Fruit fly (Drosophila melanogaster) whole organism, embryonic: ENCODE data around the gene Pcd.

Experiments
- Abd-B ChIP-seq: fragments of 200-800 bp; sonication (Bioruptor generic); optimal IDR thresholded peaks from 2 replicates; lab custom pipeline; 2018; ENCODE audit warnings: missing biosample characterization, mild to moderate bottlenecking, missing genetic modification characterization, moderate library complexity
- Aef1 ChIP-seq: fragments of 200-800 bp; sonication (Bioruptor generic); IDR thresholded peaks from 3 replicates; pipeline ENCODE4 v1.3.6; 2022; ENCODE audit warnings: missing biosample characterization, missing genetic modification characterization
- B-H1 ChIP-seq: fragments of 200-800 bp; sonication (Bioruptor generic); IDR thresholded peaks from 3 replicates; pipeline ENCODE4 v1.3.6; 2022; ENCODE audit warnings: missing biosample characterization, missing genetic modification characterization
- B-H2 ChIP-seq: fragments of 200-800 bp; sonication (Bioruptor generic); optimal IDR thresholded peaks from 2 replicates; lab custom pipeline; 2018; ENCODE audit warnings: missing biosample characterization, mild to moderate bottlenecking, missing genetic modification characterization
- Bgb ChIP-seq: fragments of 200-800 bp; sonication (Bioruptor generic); IDR thresholded peaks from 2 replicates; pipeline ENCODE4 v1.3.6; 2022; ENCODE audit warnings: missing biosample characterization, missing genetic modification characterization; ENCODE audit not compliant: partially characterized antibody
- CG11085 ChIP-seq: fragments of 200-800 bp; sonication (Bioruptor generic); IDR thresholded peaks from 2 replicates; pipeline ENCODE4 v1.3.6; 2022; ENCODE audit warnings: missing biosample characterization, missing genetic modification characterization
- CG12219 ChIP-seq: fragments of 200-800 bp; sonication (Bioruptor generic); optimal IDR thresholded peaks from 3 replicates; lab custom pipeline; 2018; ENCODE audit warnings: missing biosample characterization, mild to moderate bottlenecking, missing genetic modification characterization
- CG12391 ChIP-seq: fragments of 200-800 bp; sonication (Bioruptor generic); optimal IDR thresholded peaks from 3 replicates; lab custom pipeline; 2018; ENCODE audit warnings: missing biosample characterization, mild to moderate bottlenecking, missing genetic modification characterization, moderate library complexity
- CG13424 ChIP-seq: fragments of 200-800 bp; sonication (Bioruptor generic); optimal IDR thresholded peaks from 2 replicates; lab custom pipeline; 2019; ENCODE audit warnings: missing biosample characterization, mild to moderate bottlenecking, missing genetic modification characterization, moderate library complexity
- CG14014 ChIP-seq: fragments of 200-800 bp; sonication (Bioruptor generic); IDR thresholded peaks from 2 replicates; pipeline ENCODE4 v1.3.6; 2022; ENCODE audit warnings: missing biosample characterization, missing genetic modification characterization
- CG14441 ChIP-seq: fragments of 200-800 bp; sonication (Bioruptor generic); IDR thresholded peaks from 2 replicates; pipeline ENCODE4 v1.3.6; 2022; ENCODE audit warnings: missing biosample characterization, missing genetic modification characterization
- CG16815 ChIP-seq: fragments of 200-800 bp; sonication (Bioruptor generic); optimal IDR thresholded peaks from 3 replicates; lab custom pipeline; 2017; ENCODE audit warnings: missing biosample characterization, mild to moderate bottlenecking, missing genetic modification characterization
- CG30020 ChIP-seq: fragments of 200-800 bp; optimal IDR thresholded peaks from 2 replicates; lab custom pipeline; 2019; ENCODE audit warnings: missing biosample characterization, mild to moderate bottlenecking, missing genetic modification characterization, moderate library complexity
- CG30403 ChIP-seq: fragments of 200-800 bp; sonication (Bioruptor generic); optimal IDR thresholded peaks from 3 replicates; lab custom pipeline; 2016; ENCODE audit warnings: missing biosample characterization, missing genetic modification characterization
- CG31365 ChIP-seq: fragments of 200-800 bp; sonication (Bioruptor generic); optimal IDR thresholded peaks from 2 replicates; lab custom pipeline; 2018; ENCODE audit warnings: missing biosample characterization, mild to moderate bottlenecking, missing genetic modification characterization
- CG32772 ChIP-seq: fragments of 200-800 bp; sonication (Bioruptor generic); IDR thresholded peaks from 2 replicates; pipeline ENCODE4 v1.3.6; 2022; ENCODE audit warnings: missing biosample characterization, missing genetic modification characterization
- CG33213 ChIP-seq: fragments of 200-800 bp; sonication (Bioruptor generic); optimal IDR thresholded peaks from 3 replicates; lab custom pipeline; 2016; ENCODE audit warnings: missing biosample characterization, missing genetic modification characterization
- CG3726 ChIP-seq: fragments of 200-800 bp; sonication (Bioruptor generic); IDR thresholded peaks from 3 replicates; pipeline ENCODE4, ENCODE4 v1.3.6; 2022; ENCODE audit warnings: missing biosample characterization, missing genetic modification characterization
- CG42726 ChIP-seq: fragments of 200-800 bp; sonication (Bioruptor generic); IDR thresholded peaks from 2 replicates; pipeline ENCODE4 v1.3.6; 2022; ENCODE audit warnings: missing biosample characterization, missing genetic modification characterization; ENCODE audit not compliant: partially characterized antibody
- CG5245 ChIP-seq: fragments of 200-800 bp; sonication (Bioruptor generic); optimal IDR thresholded peaks from 3 replicates; lab custom pipeline; 2016; ENCODE audit warnings: missing biosample characterization, missing genetic modification characterization
- CG6175 ChIP-seq: fragments of 200-800 bp; sonication (Bioruptor generic); IDR thresholded peaks from 3 replicates; pipeline ENCODE4 v1.3.6; 2022; ENCODE audit warnings: missing biosample characterization, missing genetic modification characterization
- CG6683 ChIP-seq: fragments of 200-800 bp; sonication (Bioruptor generic); optimal IDR thresholded peaks from 2 replicates; lab custom pipeline; 2017; ENCODE audit warnings: missing biosample characterization, mild to moderate bottlenecking, missing genetic modification characterization, missing genetic modification reagents
- CG7745 ChIP-seq: fragments of 200-800 bp; sonication (Bioruptor generic); optimal IDR thresholded peaks from 2 replicates; lab custom pipeline; 2018; ENCODE audit warnings: missing biosample characterization, mild to moderate bottlenecking, missing genetic modification characterization, moderate library complexity
- CG7963 ChIP-seq: fragments of 200-800 bp; sonication (Bioruptor generic); IDR thresholded peaks from 3 replicates; pipeline ENCODE4 v1.3.6; 2022; ENCODE audit warnings: missing biosample characterization, missing genetic modification characterization; ENCODE audit not compliant: partially characterized antibody
- D ChIP-seq, 2 experiments: fragments of 200-800 bp in 1 of 2; fragments of >200 bp in 1 of 2; sonication (Bioruptor generic) in 1 of 2; optimal IDR thresholded peaks; 2 replicates in 1 of 2; 3 replicates in 1 of 2; lab custom pipeline; 2017; ENCODE audit warnings: mild to moderate bottlenecking in 1 of 2, missing biosample characterization in 1 of 2, missing genetic modification characterization in 1 of 2, missing genetic modification reagents in 1 of 2
- Deaf1 ChIP-seq: fragments of 200-800 bp; optimal IDR thresholded peaks from 3 replicates; lab custom pipeline; 2019; ENCODE audit warnings: missing biosample characterization, mild to moderate bottlenecking, missing genetic modification characterization, moderate library complexity
- Doc3 ChIP-seq: fragments of 200-800 bp; sonication (Bioruptor generic); IDR thresholded peaks from 3 replicates; pipeline ENCODE4 v1.3.6; 2022; ENCODE audit warnings: missing biosample characterization, missing genetic modification characterization; ENCODE audit not compliant: partially characterized antibody
- Hmr ChIP-seq: fragments of 200-800 bp; sonication (Bioruptor generic); optimal IDR thresholded peaks from 3 replicates; lab custom pipeline; 2017; ENCODE audit warnings: mild to moderate bottlenecking, missing biosample characterization, missing genetic modification reagents, missing genetic modification characterization
- Hr3 ChIP-seq: fragments of 200-800 bp; sonication (Bioruptor generic); optimal IDR thresholded peaks from 3 replicates; lab custom pipeline; 2016; ENCODE audit warnings: missing biosample characterization, missing genetic modification characterization
- Lim3 ChIP-seq: fragments of 200-800 bp; sonication (Bioruptor generic); IDR thresholded peaks from 2 replicates; pipeline ENCODE4 v1.3.6; 2022; ENCODE audit warnings: missing biosample characterization, missing genetic modification characterization
- Lpt ChIP-seq: fragments of >200 bp; optimal IDR thresholded peaks from 2 replicates; lab custom pipeline; 2018; ENCODE audit warnings: missing biosample characterization, missing genetic modification characterization
- Mrtf ChIP-seq: fragments of 200-800 bp; sonication (Bioruptor generic); IDR thresholded peaks from 3 replicates; pipeline ENCODE4 v1.3.6; 2022; ENCODE audit warnings: missing biosample characterization, missing genetic modification characterization
- Taf1 ChIP-seq: fragments of 200-800 bp; sonication (Bioruptor generic); IDR thresholded peaks from 2 replicates; pipeline ENCODE4 v1.3.6; 2022; ENCODE audit warnings: missing biosample characterization, missing genetic modification characterization
- Usf ChIP-seq: fragments of 200-800 bp; sonication (Bioruptor generic); optimal IDR thresholded peaks from 2 replicates; lab custom pipeline; 2017; ENCODE audit warnings: missing genotype, missing biosample characterization, missing genetic modification characterization
- az2 ChIP-seq: fragments of 200-800 bp; sonication (Bioruptor generic); optimal IDR thresholded peaks from 3 replicates; lab custom pipeline; 2016; ENCODE audit warnings: missing biosample characterization, missing genetic modification characterization
- br ChIP-seq: fragments of >200 bp; optimal IDR thresholded peaks from 2 replicates; lab custom pipeline; 2017
- btn ChIP-seq: fragments of 200-800 bp; sonication (Bioruptor generic); optimal IDR thresholded peaks from 2 replicates; lab custom pipeline; 2016; ENCODE audit warnings: missing biosample characterization, missing genetic modification characterization
- chm ChIP-seq: fragments of 200-800 bp; sonication (Bioruptor generic); IDR thresholded peaks from 2 replicates; pipeline ENCODE4 v1.3.6; 2022; ENCODE audit warnings: missing biosample characterization, missing genetic modification characterization
- emc ChIP-seq: fragments of 200-800 bp; sonication (Bioruptor generic); optimal IDR thresholded peaks from 2 replicates; lab custom pipeline; 2016; ENCODE audit warnings: missing biosample characterization, missing genetic modification characterization
- ftz-f1 ChIP-seq: fragments of 200-800 bp; sonication (Bioruptor generic); optimal IDR thresholded peaks from 2 replicates; lab custom pipeline; 2016; ENCODE audit warnings: missing biosample characterization, missing genetic modification characterization
- jigr1 ChIP-seq: fragments of 200-800 bp; sonication (Bioruptor generic); IDR thresholded peaks from 3 replicates; pipeline ENCODE4 v1.3.6; 2022; ENCODE audit warnings: missing biosample characterization, missing genetic modification characterization
- jing ChIP-seq: fragments of 200-800 bp; sonication (Bioruptor generic); optimal IDR thresholded peaks from 2 replicates; lab custom pipeline; 2018; ENCODE audit warnings: missing biosample characterization, mild to moderate bottlenecking, missing genetic modification characterization
- mirr ChIP-seq: fragments of 200-800 bp; sonication (Bioruptor generic); optimal IDR thresholded peaks from 3 replicates; lab custom pipeline; 2018; ENCODE audit warnings: missing biosample characterization, mild to moderate bottlenecking, missing genetic modification characterization
- nerfin-1 ChIP-seq: fragments of 200-800 bp; sonication (Bioruptor generic); optimal IDR thresholded peaks from 3 replicates; lab custom pipeline; 2019; ENCODE audit warnings: missing biosample characterization, mild to moderate bottlenecking, missing genetic modification characterization, moderate library complexity
- otp ChIP-seq: fragments of 200-800 bp; sonication (Bioruptor generic); IDR thresholded peaks from 3 replicates; pipeline ENCODE4, ENCODE4 v1.3.6; 2022; ENCODE audit warnings: missing biosample characterization, missing genetic modification characterization
- row ChIP-seq: fragments of 200-800 bp; sonication (Bioruptor generic); IDR thresholded peaks from 3 replicates; pipeline ENCODE4 v1.3.6; 2022; ENCODE audit warnings: missing biosample characterization, missing genetic modification characterization
- salm ChIP-seq: fragments of 200-800 bp; sonication (Bioruptor generic); optimal IDR thresholded peaks from 2 replicates; lab custom pipeline; 2018; ENCODE audit warnings: missing biosample characterization, mild to moderate bottlenecking, missing genetic modification characterization
- slou ChIP-seq: fragments of 200-800 bp; sonication (Bioruptor generic); optimal IDR thresholded peaks from 3 replicates; lab custom pipeline; 2016; ENCODE audit warnings: missing biosample characterization, missing genetic modification characterization
- slp2 ChIP-seq: fragments of 200-800 bp; sonication (Bioruptor generic); optimal IDR thresholded peaks from 2 replicates; lab custom pipeline; 2016; ENCODE audit warnings: missing biosample characterization, missing genetic modification characterization
- trh ChIP-seq: fragments of 200-800 bp; sonication (Bioruptor generic); optimal IDR thresholded peaks from 2 replicates; lab custom pipeline; 2016; ENCODE audit warnings: missing biosample characterization, missing genetic modification characterization

The Pcd gene

dm6 chr3R:29716782-29717317, 6.1 kb upstream of the Pcd start, which contains the start of gene Obp99b (continued):
- no peak for TF ChIP-seq Taf1 (GFP tag; lab: Robert Waterston, UW)
- peak; percentile 51 for TF ChIP-seq nerfin-1 (tag; lab: Kevin White, UChicago)
- TF ChIP-seq slou (GFP tag; lab: Kevin White, UChicago): no peak
- TF ChIP-seq Bgb (GFP tag; lab: Robert Waterston, UW): no peak
- peak; percentile 5 for TF ChIP-seq ftz-f1 (GFP tag; lab: Kevin White, UChicago)
- no peak for TF ChIP-seq Lim3 (GFP tag; lab: Robert Waterston, UW)
- TF ChIP-seq CG12219 (GFP tag; lab: Kevin White, UChicago): peak; percentile 90
- TF ChIP-seq CG42726 (GFP tag; lab: Robert Waterston, UW): no peak
- no peak for TF ChIP-seq Doc3 (GFP tag; lab: Robert Waterston, UW)
- peak; percentile 76 for TF ChIP-seq jing (GFP tag; lab: Kevin White, UChicago)
- TF ChIP-seq CG14441 (GFP tag; lab: Robert Waterston, UW): peak; percentile 69
- TF ChIP-seq slp2 (GFP tag; lab: Kevin White, UChicago): peak; percentile 79
- TF ChIP-seq Hr3 (GFP tag; lab: Kevin White, UChicago): peak; percentile 60
- TF ChIP-seq br (lab: Kevin White, UChicago): no peak
- peak; percentile 23 for TF ChIP-seq Usf
- no peak for TF ChIP-seq CG6683 (GFP tag; lab: Kevin White, UChicago)
- TF ChIP-seq trh (GFP tag; lab: Kevin White, UChicago): peak; percentile 60
- peak; percentile 58; the same call in 1 of the 3 replicates for TF ChIP-seq Aef1 (GFP tag; lab: Robert Waterston, UW)
- TF ChIP-seq CG13424 (tag; lab: Kevin White, UChicago): peak; percentile 71
- no peak for TF ChIP-seq D (optimal IDR thresholded peaks at IDR 0.05; lab: Kevin White, UChicago)
- TF ChIP-seq D (GFP tag; optimal IDR thresholded peaks at IDR 0.05; lab: Kevin White, UChicago): peak; percentile 77
- TF ChIP-seq CG30020: no peak
- peak; percentile 89 for TF ChIP-seq otp (GFP tag; lab: Robert Waterston, UW)
- TF ChIP-seq Deaf1 (tag; lab: Kevin White, UChicago): no peak
- TF ChIP-seq CG31365 (tag; lab: Kevin White, UChicago): peak; percentile 63
- TF ChIP-seq CG30403 (GFP tag; lab: Kevin White, UChicago): peak; percentile 18
- TF ChIP-seq CG7963 (GFP tag; lab: Robert Waterston, UW): no peak
- TF ChIP-seq CG14014 (GFP tag; lab: Robert Waterston, UW): peak; percentile 66; the same call in 1 of the 2 replicates
- TF ChIP-seq emc: no peak
- no peak for TF ChIP-seq Lpt (GFP tag; lab: Kevin White, UChicago)
- TF ChIP-seq Abd-B: no peak
- peak; percentile 83 for TF ChIP-seq btn
- peak; percentile 61; the same call in 2 of the 3 replicates for TF ChIP-seq B-H1 (GFP tag; lab: Robert Waterston, UW)
- TF ChIP-seq chm: peak; percentile 87
- peak; percentile 85 for TF ChIP-seq az2 (GFP tag; lab: Kevin White, UChicago)
- TF ChIP-seq CG33213: peak; percentile 86
- TF ChIP-seq CG11085 (GFP tag; lab: Robert Waterston, UW): peak; percentile 70
- TF ChIP-seq CG5245 (GFP tag; lab: Kevin White, UChicago): peak; percentile 91
- peak; percentile 10 for TF ChIP-seq salm (tag; lab: Kevin White, UChicago)
- peak; percentile 29 for TF ChIP-seq CG12391 (tag; lab: Kevin White, UChicago)
- peak; percentile 85; the same call in 2 of the 3 replicates for TF ChIP-seq Mrtf (GFP tag; lab: Robert Waterston, UW)
- TF ChIP-seq jigr1: no peak
- peak; percentile 49 for TF ChIP-seq CG7745 (tag; lab: Kevin White, UChicago)
- peak; percentile 68; the same call in 2 of the 3 replicates for TF ChIP-seq CG6175
- peak; percentile 27 for TF ChIP-seq B-H2 (GFP tag; lab: Kevin White, UChicago)
- TF ChIP-seq mirr: peak; percentile 88
- no peak for TF ChIP-seq CG3726 (GFP tag; lab: Robert Waterston, UW)
- TF ChIP-seq CG32772: peak; percentile 61
- TF ChIP-seq row: peak; percentile 29; the same call in 1 of the 3 replicates
- TF ChIP-seq CG16815 (GFP tag; lab: Kevin White, UChicago): peak; percentile 58
- TF ChIP-seq Hmr (GFP tag; lab: Kevin White, UChicago): peak; percentile 63
